Worm (Caenorhabditis elegans) whole organism, mixed stage, embryonic: Measurements from ENCODE around the gene str-48.

Source experiments
- M03D4.4 ChIP-seq: sonication (generic microtip); optimal IDR thresholded peaks from 2 replicates; lab custom pipeline; 2017; ENCODE audit warnings: mild to moderate bottlenecking, missing genetic modification characterization, missing compliant biosample characterization
- bed-3 ChIP-seq: fragments of 200-800 bp; sonication (Bioruptor generic); optimal IDR thresholded peaks from 3 replicates; lab custom pipeline; 2018; ENCODE audit warnings: mild to moderate bottlenecking, missing genetic modification characterization, moderate library complexity, missing compliant biosample characterization
- blmp-1 ChIP-seq: fragments of 150-350 bp; optimal IDR thresholded peaks from 2 replicates; lab custom pipeline; 2014; ENCODE audit warnings: missing biosample characterization, missing genetic modification characterization
- ceh-39 ChIP-seq: fragments of 150-350 bp; optimal IDR thresholded peaks from 2 replicates; lab custom pipeline; 2014; ENCODE audit warnings: missing biosample characterization, missing genetic modification characterization
- ceh-43 ChIP-seq: fragments of 200-800 bp; sonication (Bioruptor generic); optimal IDR thresholded peaks from 2 replicates; lab custom pipeline; 2018; ENCODE audit warnings: mild to moderate bottlenecking, missing genetic modification characterization, moderate library complexity, missing compliant biosample characterization
- ceh-83 ChIP-seq: fragments of 200-800 bp; sonication (Bioruptor generic); optimal IDR thresholded peaks from 2 replicates; lab custom pipeline; 2018; ENCODE audit warnings: mild to moderate bottlenecking, missing genetic modification characterization, missing compliant biosample characterization
- ces-1 ChIP-seq: fragments of 150-350 bp; optimal IDR thresholded peaks from 2 replicates; lab custom pipeline; 2014; ENCODE audit warnings: missing biosample characterization, missing genetic modification reagents, missing genetic modification characterization
- cnd-1 ChIP-seq: fragments of 200-800 bp; sonication (Bioruptor generic); optimal IDR thresholded peaks from 2 replicates; lab custom pipeline; 2018; ENCODE audit warnings: mild to moderate bottlenecking, missing genetic modification characterization, missing compliant biosample characterization
- drap-1 ChIP-seq: fragments of 200-800 bp; sonication (Bioruptor generic); optimal IDR thresholded peaks from 3 replicates; lab custom pipeline; 2018; ENCODE audit warnings: mild to moderate bottlenecking, missing genetic modification characterization, missing compliant biosample characterization
- elt-1 ChIP-seq: sonication (generic microtip); optimal IDR thresholded peaks from 2 replicates; lab custom pipeline; 2017; ENCODE audit warnings: missing genetic modification characterization, mild to moderate bottlenecking, missing compliant biosample characterization, antibody characterized with exemption, moderate library complexity, borderline replicate concordance; ENCODE audit not compliant: insufficient read depth
- elt-3 ChIP-seq: fragments of 150-350 bp; optimal IDR thresholded peaks from 2 replicates; lab custom pipeline; 2014; ENCODE audit warnings: missing biosample characterization, missing genetic modification characterization
- flh-1 ChIP-seq: fragments of 200-800 bp; sonication (Bioruptor generic); optimal IDR thresholded peaks from 2 replicates; lab custom pipeline; 2018; ENCODE audit warnings: mild to moderate bottlenecking, missing genetic modification characterization, moderate library complexity, missing compliant biosample characterization
- ham-2 ChIP-seq: fragments of 200-800 bp; sonication (Bioruptor generic); optimal IDR thresholded peaks from 2 replicates; lab custom pipeline; 2018; ENCODE audit warnings: mild to moderate bottlenecking, missing genetic modification characterization, missing compliant biosample characterization
- hlh-1 ChIP-seq: fragments of 150-350 bp; optimal IDR thresholded peaks from 2 replicates; lab custom pipeline; 2014; ENCODE audit warnings: missing biosample characterization, missing genetic modification reagents, missing genetic modification characterization
- lin-13 ChIP-seq: fragments of 150-350 bp; optimal IDR thresholded peaks from 2 replicates; lab custom pipeline; 2014; ENCODE audit warnings: missing biosample characterization, missing genetic modification characterization
- lin-32 ChIP-seq: fragments of 200-800 bp; sonication (Bioruptor generic); optimal IDR thresholded peaks from 2 replicates; lab custom pipeline; 2018; ENCODE audit warnings: mild to moderate bottlenecking, missing genetic modification characterization, missing compliant biosample characterization
- lsy-2 ChIP-seq: fragments of 150-350 bp; optimal IDR thresholded peaks from 2 replicates; lab custom pipeline; 2014; ENCODE audit warnings: missing biosample characterization, missing genetic modification characterization
- mab-5 ChIP-seq: fragments of 150-350 bp; optimal IDR thresholded peaks from 2 replicates; lab custom pipeline; 2014; ENCODE audit warnings: missing biosample characterization, missing genetic modification characterization
- mep-1 ChIP-seq: fragments of 150-350 bp; optimal IDR thresholded peaks from 2 replicates; lab custom pipeline; 2017; ENCODE audit warnings: missing biosample characterization, missing genetic modification reagents, missing genetic modification characterization, inconsistent platforms
- mls-2 ChIP-seq: sonication (generic microtip); optimal IDR thresholded peaks from 2 replicates; lab custom pipeline; 2016; ENCODE audit warnings: mild to moderate bottlenecking, missing genetic modification characterization, moderate library complexity, missing compliant biosample characterization
- nhr-12 ChIP-seq: fragments of 150-350 bp; optimal IDR thresholded peaks from 2 replicates; lab custom pipeline; 2014; ENCODE audit warnings: missing biosample characterization, missing genetic modification characterization
- nhr-2 ChIP-seq: fragments of 150-350 bp; optimal IDR thresholded peaks from 2 replicates; lab custom pipeline; 2014; ENCODE audit warnings: missing biosample characterization, missing genetic modification characterization
- nhr-237 ChIP-seq: fragments of 150-350 bp; optimal IDR thresholded peaks from 2 replicates; lab custom pipeline; 2014; ENCODE audit warnings: missing biosample characterization, missing genetic modification characterization
- nhr-28 ChIP-seq: fragments of 150-350 bp; optimal IDR thresholded peaks from 2 replicates; lab custom pipeline; 2014; ENCODE audit warnings: missing biosample characterization, missing genetic modification characterization
- nhr-76 ChIP-seq: sonication (generic microtip); optimal IDR thresholded peaks from 2 replicates; lab custom pipeline; 2017; ENCODE audit warnings: missing biosample characterization, missing genetic modification characterization
- pha-4 ChIP-seq: fragments of 150-350 bp; optimal IDR thresholded peaks from 2 replicates; lab custom pipeline; 2018; ENCODE audit warnings: missing biosample characterization, missing genetic modification reagents, missing genetic modification characterization
- sem-2 ChIP-seq: fragments of 200-800 bp; sonication (Bioruptor generic); optimal IDR thresholded peaks from 2 replicates; lab custom pipeline; 2018; ENCODE audit warnings: mild to moderate bottlenecking, missing genetic modification characterization, missing compliant biosample characterization
- snpc-4 ChIP-seq: fragments of 150-350 bp; optimal IDR thresholded peaks from 2 replicates; lab custom pipeline; 2014; ENCODE audit warnings: missing biosample characterization, missing genetic modification characterization
- sptf-1 ChIP-seq: sonication (generic microtip); optimal IDR thresholded peaks from 2 replicates; lab custom pipeline; 2017; ENCODE audit warnings: mild to moderate bottlenecking, missing genetic modification characterization, moderate library complexity, missing compliant biosample characterization
- tbx-8 ChIP-seq: fragments of 200-800 bp; sonication (Bioruptor generic); optimal IDR thresholded peaks from 2 replicates; lab custom pipeline; 2018; ENCODE audit warnings: mild to moderate bottlenecking, missing genetic modification characterization, moderate library complexity, missing compliant biosample characterization
- unc-120 ChIP-seq: sonication (generic microtip); optimal IDR thresholded peaks from 2 replicates; lab custom pipeline; 2017; ENCODE audit warnings: missing genetic modification characterization, missing compliant biosample characterization; ENCODE audit not compliant: poor library complexity, severe bottlenecking
- unc-39 ChIP-seq: fragments of 150-350 bp; optimal IDR thresholded peaks from 2 replicates; lab custom pipeline; 2014; ENCODE audit warnings: missing biosample characterization, missing genetic modification characterization
- unc-62 ChIP-seq: fragments of 150-350 bp; optimal IDR thresholded peaks from 2 replicates; lab custom pipeline; 2014; ENCODE audit warnings: missing biosample characterization, missing genetic modification reagents, missing genetic modification characterization
- zip-8 ChIP-seq: fragments of 150-350 bp; optimal IDR thresholded peaks from 2 replicates; lab custom pipeline; 2014; ENCODE audit warnings: missing biosample characterization, missing genetic modification characterization
- ztf-11 ChIP-seq: fragments of 150-350 bp; optimal IDR thresholded peaks from 2 replicates; lab custom pipeline; 2014; ENCODE audit warnings: missing biosample characterization, missing genetic modification characterization

The str-48 gene

ce11 chrIV:7095396-7095964 lies 26.3 kb upstream of the str-48 start:
- TF ChIP-seq ces-1 (GFP tag; lab: Kevin White, UChicago) (no peak), M03D4.4 (no peak), lin-32 (GFP tag; lab: Kevin White, UChicago) (no peak), snpc-4 (no peak), lsy-2 (tag; lab: Kevin White, UChicago) (no peak), cnd-1 (tag; lab: Kevin White, UChicago) (no peak), pha-4 (no peak), elt-1 (tag; lab: Kevin White, UChicago) (no peak), flh-1 (GFP tag; lab: Kevin White, UChicago) (no peak), ham-2 (GFP tag; lab: Kevin White, UChicago) (peak; percentile 75), ceh-39 (no peak), nhr-2 (tag; lab: Kevin White, UChicago) (no peak), zip-8 (tag; lab: Kevin White, UChicago) (no peak), ztf-11 (tag; lab: Kevin White, UChicago) (no peak), tbx-8 (GFP tag; lab: Kevin White, UChicago) (no peak), sem-2 (no peak), ceh-43 (no peak), nhr-28 (tag; lab: Kevin White, UChicago) (no peak), ceh-83 (GFP tag; lab: Kevin White, UChicago) (no peak), blmp-1 (tag; lab: Kevin White, UChicago) (peak; percentile 54), drap-1 (no peak), lin-13 (tag; lab: Kevin White, UChicago) (no peak), mep-1 (no peak), nhr-76 (tag; lab: Kevin White, UChicago) (no peak), nhr-237 (no peak), unc-120 (tag; lab: Kevin White, UChicago) (peak; percentile 85), mls-2 (tag; lab: Kevin White, UChicago) (no peak), sptf-1 (no peak), unc-39 (tag; lab: Kevin White, UChicago) (no peak), mab-5 (tag; lab: Kevin White, UChicago) (no peak), unc-62 (GFP tag; lab: Kevin White, UChicago) (peak; percentile 38), hlh-1 (tag; lab: Kevin White, UChicago) (peak; percentile 17), elt-3 (tag; lab: Kevin White, UChicago) (no peak), bed-3 (GFP tag; lab: Kevin White, UChicago) (no peak), nhr-12 (tag; lab: Kevin White, UChicago) (no peak)

DNA sequence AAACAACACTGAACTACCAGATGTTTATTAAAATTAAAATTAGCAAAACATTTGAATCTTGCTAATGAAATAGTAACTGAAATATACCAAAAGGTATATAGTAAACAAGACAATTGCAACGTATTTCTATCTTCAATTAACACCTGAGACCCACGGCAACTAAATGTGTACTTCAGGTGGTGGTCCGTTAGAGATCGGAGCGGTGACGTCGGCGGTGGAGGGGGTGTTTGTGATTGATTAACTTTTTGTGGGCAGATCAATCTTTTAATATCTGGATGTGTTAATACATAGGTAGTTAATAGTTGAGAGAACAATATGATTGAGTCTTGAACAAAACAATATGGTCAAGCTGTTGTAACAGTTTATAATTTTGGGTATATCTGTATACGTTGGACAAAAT lies 25.7 kb upstream of the str-48 start:
- TF ChIP-seq M03D4.4, result no peak
- TF ChIP-seq unc-62 (GFP tag; lab: Kevin White, UChicago), result peak; percentile 5
- TF ChIP-seq mls-2 (tag; lab: Kevin White, UChicago), result no peak

ce11 chrIV:7097450-7097849 lies 24.4 kb upstream of the str-48 start:
- TF ChIP-seq sem-2 (no peak), pha-4 (no peak), unc-120 (tag; lab: Kevin White, UChicago) (no peak), ztf-11 (tag; lab: Kevin White, UChicago) (no peak), flh-1 (GFP tag; lab: Kevin White, UChicago) (no peak), nhr-2 (tag; lab: Kevin White, UChicago) (no peak), elt-1 (tag; lab: Kevin White, UChicago) (no peak), lsy-2 (tag; lab: Kevin White, UChicago) (no peak), nhr-76 (tag; lab: Kevin White, UChicago) (no peak)

DNA sequence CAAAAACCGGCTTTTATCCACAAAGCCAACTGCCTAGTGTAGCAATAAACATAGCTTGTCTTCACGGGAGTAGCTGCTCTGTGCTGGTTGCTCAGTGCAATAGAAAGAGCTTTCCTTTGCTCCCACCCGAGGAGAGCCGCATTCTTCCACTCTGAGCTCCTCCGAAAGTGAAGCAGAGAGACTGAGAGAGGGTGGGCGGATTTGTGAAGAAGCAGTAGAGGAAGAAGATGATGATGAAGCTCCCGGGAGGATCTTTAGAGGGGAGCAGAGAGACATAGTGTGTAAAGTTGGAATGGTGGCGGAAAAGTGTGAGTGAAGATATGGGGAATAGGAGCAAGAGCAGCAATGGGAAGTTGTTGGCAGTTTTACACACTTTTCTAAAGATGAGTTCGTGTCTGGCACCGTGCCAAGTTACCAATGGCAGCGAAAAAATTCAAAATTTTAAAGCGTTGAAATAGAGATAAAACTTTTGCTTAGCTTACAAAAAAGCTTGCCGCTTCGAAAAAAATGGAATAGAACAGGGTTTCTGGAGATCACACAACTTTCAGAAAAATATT lies 23.2 kb upstream of the str-48 start, which contains the start of gene ZC477.4:
Gene ZC477.4 (minus strand): TSS at position 276 of the 557 bp plus-strand sequence.
- peak; percentile 31 for TF ChIP-seq M03D4.4
- no peak for TF ChIP-seq unc-39 (tag; lab: Kevin White, UChicago)
- TF ChIP-seq ces-1 (GFP tag; lab: Kevin White, UChicago), result no peak
- no peak for TF ChIP-seq zip-8 (tag; lab: Kevin White, UChicago)
- no peak for TF ChIP-seq nhr-28 (tag; lab: Kevin White, UChicago)
- no peak for TF ChIP-seq ceh-83 (GFP tag; lab: Kevin White, UChicago)
- peak; percentile 30 for TF ChIP-seq unc-62 (GFP tag; lab: Kevin White, UChicago)
- TF ChIP-seq ztf-11 (tag; lab: Kevin White, UChicago), result no peak
- no peak for TF ChIP-seq blmp-1 (tag; lab: Kevin White, UChicago)
- TF ChIP-seq hlh-1 (tag; lab: Kevin White, UChicago), result peak; percentile 89
- no peak for TF ChIP-seq elt-1 (tag; lab: Kevin White, UChicago)
- TF ChIP-seq ham-2 (GFP tag; lab: Kevin White, UChicago), result no peak
- TF ChIP-seq sem-2, result no peak
- TF ChIP-seq mls-2 (tag; lab: Kevin White, UChicago), result no peak
- TF ChIP-seq lin-32 (GFP tag; lab: Kevin White, UChicago), result no peak
- peak; percentile 95 for TF ChIP-seq unc-120 (tag; lab: Kevin White, UChicago)
- no peak for TF ChIP-seq cnd-1 (tag; lab: Kevin White, UChicago)
- TF ChIP-seq nhr-12 (tag; lab: Kevin White, UChicago), result no peak
- TF ChIP-seq tbx-8 (GFP tag; lab: Kevin White, UChicago), result no peak
- no peak for TF ChIP-seq lsy-2 (tag; lab: Kevin White, UChicago)
- no peak for TF ChIP-seq nhr-237
- TF ChIP-seq mab-5 (tag; lab: Kevin White, UChicago), result no peak
- no peak for TF ChIP-seq nhr-76 (tag; lab: Kevin White, UChicago)
- TF ChIP-seq drap-1, result no peak
